Worm (Caenorhabditis elegans): ENCODE results near the gene gst-13.

gst-13 gene

DNA sequence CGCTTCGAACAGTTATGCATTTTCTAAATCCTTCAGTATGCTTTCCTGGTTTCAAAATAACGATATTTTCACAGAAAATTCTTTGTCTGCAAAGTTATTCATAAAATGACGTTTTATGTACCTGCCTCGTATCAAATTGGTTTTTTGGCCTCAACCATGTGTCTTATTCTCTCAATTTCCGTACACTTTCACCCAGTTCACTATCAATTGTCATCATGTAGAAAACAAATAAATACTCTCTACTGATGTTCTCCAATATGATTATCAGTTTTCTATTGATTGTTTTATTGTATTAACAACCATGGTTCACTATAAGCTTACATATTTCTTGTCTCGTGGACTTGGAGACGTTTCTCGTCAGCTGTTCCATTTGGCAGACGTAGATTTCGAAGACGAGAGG is at the start of gene gst-13:
gst-13 (plus strand) TSS at position 218 of the 400 bp plus-strand sequence.
- TF ChIP-seq egl-43 (GFP tag; IDR thresholded peaks at IDR 0.05) (no peak), mes-2 (tag; optimal IDR thresholded peaks at IDR 0.05; ENCODE audit: poor library complexity, severe bottlenecking) (no peak), lsy-2 (tag; optimal IDR thresholded peaks at IDR 0.05) (no peak), set-16 (GFP tag; IDR thresholded peaks at IDR 0.05) (no peak), mep-1 (tag; optimal IDR thresholded peaks at IDR 0.05) (no peak), nhr-41 (GFP tag; IDR thresholded peaks at IDR 0.05) (no peak), T26A8.4 (GFP tag; IDR thresholded peaks at IDR 0.05) (no peak), zip-11 (GFP tag; IDR thresholded peaks at IDR 0.05) (no peak), tag-97 (GFP tag; IDR thresholded peaks at IDR 0.05) (no peak), cey-2 (tag; optimal IDR thresholded peaks at IDR 0.05; ENCODE audit: borderline replicate concordance, insufficient read depth) (no peak), ztf-11 (tag; optimal IDR thresholded peaks at IDR 0.05) (no peak), nhr-28 (tag; optimal IDR thresholded peaks at IDR 0.05) (peak; percentile 82), mdl-1 (tag; optimal IDR thresholded peaks at IDR 0.05) (peak in 1 of 2 experiments; percentile 46), daf-16 (GFP tag; optimal IDR thresholded peaks at IDR 0.05) (no peak), daf-16 (tag; optimal IDR thresholded peaks at IDR 0.05) (peak; percentile 84), dpl-1 (GFP tag; optimal IDR thresholded peaks at IDR 0.05) (no peak), hlh-11 (tag; optimal IDR thresholded peaks at IDR 0.05) (peak; percentile 85), arid-1 (GFP tag; conservative IDR thresholded peaks at IDR 0.05) (no peak), nhr-102 (tag; optimal IDR thresholded peaks at IDR 0.05) (no peak), zfp-3 (GFP tag; conservative IDR thresholded peaks at IDR 0.05) (no peak), nhr-76 (tag; optimal IDR thresholded peaks at IDR 0.05) (no peak), snpc-1.2 (GFP tag; IDR thresholded peaks at IDR 0.05) (no peak), lim-7 (GFP tag; IDR thresholded peaks at IDR 0.05) (no peak), dmd-6 (GFP tag; IDR thresholded peaks at IDR 0.05) (peak; percentile 84), nhr-77 (tag; optimal IDR thresholded peaks at IDR 0.05) (peak; percentile 66), lin-29 (GFP tag; IDR thresholded peaks at IDR 0.05) (no peak), ceh-32 (tag; optimal IDR thresholded peaks at IDR 0.05; ENCODE audit: poor library complexity) (no peak), sdz-12 (GFP tag; optimal IDR thresholded peaks at IDR 0.05) (no peak), hif-1 (tag; optimal IDR thresholded peaks at IDR 0.05) (no peak), nhr-48 (tag; optimal IDR thresholded peaks at IDR 0.05) (peak; percentile 18), nhr-42 (GFP tag; IDR thresholded peaks at IDR 0.05) (no peak), unc-62 (GFP tag; optimal IDR thresholded peaks at IDR 0.05 in 1 of 2) (peak in 1 of 2 experiments; percentile 35), unc-62 (tag; optimal IDR thresholded peaks at IDR 0.05) (no peak), fos-1 (tag; optimal IDR thresholded peaks at IDR 0.05) (no peak), dve-1 (tag; optimal IDR thresholded peaks at IDR 0.05; ENCODE audit: insufficient read depth) (peak; percentile 74), R02D3.7 (tag; optimal IDR thresholded peaks at IDR 0.05) (no peak), aha-1 (tag) (no peak), mxl-3 (GFP tag; optimal IDR thresholded peaks at IDR 0.05) (peak; percentile 86), fkh-10 (GFP tag; optimal IDR thresholded peaks at IDR 0.05) (no peak), nhr-237 (tag; optimal IDR thresholded peaks at IDR 0.05) (no peak), F26F4.8 (GFP tag; conservative IDR thresholded peaks at IDR 0.05) (no peak), Y105C5A.15 (GFP tag; IDR thresholded peaks at IDR 0.05) (no peak), php-3 (GFP tag; IDR thresholded peaks at IDR 0.05) (peak; percentile 34; the same call in 1 of the 2 replicates), nhr-11 (tag; optimal IDR thresholded peaks at IDR 0.05) (no peak), pqm-1 (tag; optimal IDR thresholded peaks at IDR 0.05) (peak; percentile 92), madf-9 (GFP tag; conservative IDR thresholded peaks at IDR 0.05) (no peak), F49E8.2 (tag; optimal IDR thresholded peaks at IDR 0.05; ENCODE audit: borderline replicate concordance) (no peak), aly-2 (tag; optimal IDR thresholded peaks at IDR 0.05) (no peak), daf-8 (GFP tag; IDR thresholded peaks at IDR 0.05) (no peak), hlh-30 (tag; optimal IDR thresholded peaks at IDR 0.05; ENCODE audit: insufficient read depth) (no peak)

All from whole organism, L4 larva.